Fruit fly (Drosophila melanogaster) ovary, adult (tissue): ENCODE results near the gene CG42824.

ENCODE experiments used
- CG17801 ChIP-seq: fragments of 200-800 bp; optimal IDR thresholded peaks from 2 replicates; lab custom pipeline; 2019; ENCODE audit warnings: missing biosample characterization, mild to moderate bottlenecking, missing genetic modification characterization, moderate library complexity; ENCODE audit not compliant: partially characterized antibody

Gene CG42824

DNA sequence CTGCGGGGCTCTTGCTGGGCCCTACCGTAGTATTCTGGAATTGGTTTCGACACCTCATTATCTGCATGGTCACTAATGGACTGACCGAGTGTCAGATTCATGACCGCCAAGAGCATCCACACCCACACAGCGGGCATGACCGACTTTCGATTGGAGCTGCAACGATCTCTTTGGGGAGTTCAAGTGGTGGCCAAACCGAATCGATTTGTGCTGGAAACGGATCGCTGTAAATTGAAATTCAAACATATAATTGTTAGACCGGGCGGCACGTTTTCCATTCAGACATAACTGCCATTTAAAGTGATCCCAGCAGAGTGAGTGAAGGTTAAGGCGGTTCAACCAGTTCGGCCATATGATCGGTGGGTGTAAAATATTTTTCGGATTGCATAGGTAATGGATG lies at the start of gene CG42824, which contains the start of gene CG42798:
Gene CG42824 (minus strand): TSS at position 101 of the 400 bp plus-strand sequence.
Gene CG42798 (plus strand): TSS at position 268 of the 400 bp plus-strand sequence.
- no peak for TF ChIP-seq CG17801

dm6 chr3R:17449402-17449801 lies 43.1 kb upstream of the CG42824 start:
- TF ChIP-seq CG17801: no peak

DNA sequence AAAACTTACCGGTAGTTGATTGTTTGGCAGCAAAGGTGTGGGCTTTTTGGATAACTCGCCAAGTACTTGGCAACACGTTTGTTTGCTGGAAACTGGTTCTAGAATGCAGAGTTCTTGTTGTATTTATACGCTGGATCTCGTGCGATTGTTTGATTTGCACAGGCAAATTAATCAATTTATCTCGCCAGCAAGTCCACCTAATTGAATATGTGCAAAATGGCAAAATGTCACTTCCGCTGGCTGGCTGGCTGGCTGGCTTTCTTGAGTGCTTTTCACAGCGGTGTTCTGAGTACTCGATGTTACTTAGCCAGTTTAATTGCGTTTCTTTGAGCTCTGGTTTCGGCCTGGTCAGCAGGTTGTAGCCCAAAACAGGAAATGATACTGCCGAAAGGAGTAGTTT lies 42.4 kb upstream of the CG42824 start, which contains the start of gene Eh:
Gene Eh (minus strand): TSS at position 101 of the 400 bp plus-strand sequence.
- no peak for TF ChIP-seq CG17801

DNA sequence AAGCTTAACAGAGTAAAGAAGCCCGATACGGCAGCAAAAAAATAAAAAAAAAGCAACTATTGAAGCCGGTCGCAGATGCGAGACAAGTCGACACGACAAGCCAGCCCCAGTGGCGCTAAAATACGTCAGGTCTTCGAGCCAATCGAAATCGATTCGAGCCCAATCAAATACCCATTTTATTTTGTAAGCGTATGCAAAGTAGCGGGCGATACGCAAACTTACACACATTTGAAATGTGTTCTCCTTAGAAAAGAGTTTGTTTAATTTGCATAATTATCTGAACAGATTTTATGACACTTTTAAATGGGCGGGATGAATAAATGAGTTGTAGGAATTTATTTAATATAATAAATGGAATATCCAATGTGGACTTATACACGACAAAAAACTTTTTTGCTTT lies 41.3 kb upstream of the CG42824 start:
- no peak for TF ChIP-seq CG17801

DNA sequence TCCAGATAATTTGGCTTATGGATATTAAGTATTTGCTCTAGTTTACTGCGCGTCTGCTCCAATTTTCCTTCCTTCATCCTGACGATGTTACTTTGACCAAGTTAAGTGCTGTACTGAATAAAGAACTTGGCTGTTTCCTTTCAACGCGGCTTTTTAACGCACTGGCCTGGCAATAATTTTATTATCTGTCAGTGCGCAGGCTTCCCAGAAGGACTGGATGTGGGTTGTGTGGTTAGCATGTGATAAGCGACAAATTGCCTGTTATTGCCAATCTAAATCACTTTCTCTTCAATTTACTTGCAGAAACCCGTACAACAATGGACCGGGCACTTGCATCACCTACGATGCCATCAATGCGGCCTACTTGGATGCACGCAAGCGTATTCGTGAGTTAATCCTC lies 34.3 kb upstream of the CG42824 start, which contains the start of gene CG14331:
Gene CG14331 (minus strand): TSS at position 101 of the 400 bp plus-strand sequence.
- no peak for TF ChIP-seq CG17801

DNA sequence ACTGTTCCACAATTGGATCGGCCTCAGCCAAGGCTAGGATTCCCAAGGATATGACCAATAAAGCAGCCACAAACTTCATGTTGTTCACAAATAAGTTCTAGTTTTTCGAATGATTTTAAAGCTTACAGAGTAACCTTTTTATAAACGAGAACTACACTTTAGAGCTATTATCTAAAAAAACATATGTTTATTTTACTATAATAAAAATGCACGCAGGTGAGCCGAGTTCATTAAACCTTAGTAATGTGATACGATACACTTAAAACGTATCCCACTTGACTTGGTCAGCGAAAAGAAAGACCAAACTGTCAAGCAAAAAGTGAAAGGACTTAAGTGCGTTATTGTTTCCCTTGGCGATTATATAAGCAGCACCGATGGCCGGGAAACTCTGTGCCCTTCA lies 28.0 kb upstream of the CG42824 start, which contains the start of gene CG44090:
Gene CG44090 (minus strand): TSS at position 101 of the 400 bp plus-strand sequence.
- TF ChIP-seq CG17801: no peak

- TF ChIP-seq CG17801: no peak
These were observed 26.8 kb upstream of the CG42824 start for dm6 chr3R:17433117-17433516.

DNA sequence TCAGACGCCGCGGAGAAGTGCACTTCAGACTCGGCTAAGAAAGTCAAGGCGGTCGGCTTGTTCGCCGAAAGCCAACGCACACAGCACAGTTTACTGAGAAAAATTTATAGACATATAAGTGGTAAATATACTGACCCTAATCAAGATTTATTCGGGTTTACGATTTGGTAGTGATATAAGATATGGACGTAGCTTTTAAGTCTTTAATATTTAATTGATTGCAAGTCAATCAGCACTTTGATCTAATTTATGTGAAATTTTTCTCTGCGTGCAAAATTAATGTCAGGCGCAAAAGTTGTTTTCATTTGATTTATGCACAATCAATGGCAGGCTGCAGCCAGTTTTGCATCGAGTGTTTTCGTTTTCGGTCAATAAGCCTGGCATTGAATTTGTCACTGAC lies 24.2 kb upstream of the CG42824 start:
- TF ChIP-seq CG17801: no peak

DNA sequence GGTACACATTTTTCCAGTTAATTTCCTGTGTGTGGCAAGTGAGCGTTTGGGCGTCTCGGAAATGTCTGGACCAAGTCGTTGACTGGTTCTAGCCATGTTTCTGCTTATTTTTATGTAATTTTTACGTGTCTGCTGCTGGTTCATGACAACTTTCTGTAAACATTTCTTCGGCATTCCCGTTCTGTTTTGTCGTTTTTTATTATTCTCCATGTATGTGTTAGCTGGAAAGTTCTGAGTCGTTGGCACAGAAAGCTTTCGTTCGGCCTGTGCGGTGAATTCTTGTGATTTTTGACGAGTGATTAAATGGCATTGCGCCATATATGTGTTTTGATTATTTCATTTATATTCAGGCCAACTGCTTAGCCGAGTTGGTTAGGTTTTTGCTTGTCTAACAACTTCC lies 20.0 kb upstream of the CG42824 start:
- no peak for TF ChIP-seq CG17801

dm6 chr3R:17425417-17425915 lies 19.2 kb upstream of the CG42824 start, which contains the start of gene cysu:
Gene cysu (plus strand): TSS chr3R:17425768.
- no peak for TF ChIP-seq CG17801

DNA sequence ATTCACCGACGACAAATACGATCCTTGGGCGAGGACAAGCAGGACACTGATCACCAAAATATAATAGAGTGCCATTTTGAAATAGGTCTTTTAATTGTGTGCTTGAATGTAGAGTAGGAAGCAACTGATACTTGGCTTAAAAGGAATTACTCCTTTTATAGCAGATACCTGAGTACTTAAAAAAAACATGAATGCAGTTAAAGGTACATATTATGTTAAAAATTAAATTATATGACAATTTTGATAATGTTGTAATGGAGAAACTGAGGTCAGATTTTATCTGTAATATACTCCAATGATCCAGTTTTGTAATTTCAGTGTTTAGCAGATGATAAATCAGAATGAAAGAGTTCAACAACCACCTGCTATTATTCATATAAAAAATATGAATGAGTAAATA lies 15.8 kb upstream of the CG42824 start, which contains the start of gene CG14332:
Gene CG14332 (minus strand): TSS at position 101 of the 400 bp plus-strand sequence.
- no peak for TF ChIP-seq CG17801

DNA sequence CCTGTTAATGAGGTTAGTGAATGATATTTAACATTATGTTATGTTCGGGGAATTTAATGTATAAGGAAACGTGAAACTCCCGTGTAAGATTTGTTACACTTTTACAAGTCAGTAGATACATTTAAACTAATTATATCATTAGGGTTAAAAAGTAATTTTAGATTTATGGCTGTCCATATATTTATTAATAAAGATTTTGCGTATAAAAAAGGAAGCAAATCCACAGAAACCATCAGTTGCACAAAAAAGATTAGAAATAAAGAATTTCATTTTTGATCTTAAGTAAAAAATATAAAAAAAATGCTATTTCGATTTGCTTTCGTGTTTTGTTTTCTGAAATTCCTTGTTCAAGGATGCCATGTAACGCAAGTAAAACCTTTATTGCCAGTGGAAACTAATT lies 14.0 kb upstream of the CG42824 start, which contains the start of gene CG42835:
Gene CG42835 (plus strand): TSS at position 301 of the 400 bp plus-strand sequence.
- TF ChIP-seq CG17801: no peak

DNA sequence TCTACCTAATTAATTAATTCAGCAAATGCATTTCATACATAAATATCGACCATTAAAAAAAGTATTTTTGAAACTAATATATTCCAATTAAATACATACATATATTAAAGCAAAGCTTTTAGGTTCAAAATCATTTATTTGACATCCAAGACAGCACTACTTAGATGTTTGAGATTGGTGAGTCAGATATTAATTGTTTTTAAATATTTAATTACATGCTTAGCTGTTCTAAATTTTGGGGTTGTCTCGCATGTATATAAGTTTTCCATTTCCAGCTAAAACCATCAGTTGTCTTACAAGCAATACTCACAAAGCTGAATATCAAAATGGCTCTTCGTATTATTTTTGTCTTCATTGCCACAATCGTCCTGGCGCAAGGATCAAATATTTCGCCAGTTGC lies 12.1 kb upstream of the CG42824 start, which contains the start of gene CG42834:
Gene CG42834 (plus strand): TSS at position 301 of the 400 bp plus-strand sequence.
- no peak for TF ChIP-seq CG17801

dm6 chr3R:17417167-17417566 lies 10.9 kb upstream of the CG42824 start, which contains the start of gene CG33333:
Gene CG33333 (plus strand): TSS chr3R:17417467.
- TF ChIP-seq CG17801: no peak

- no peak for TF ChIP-seq CG17801
These were observed 9.1 kb upstream of the CG42824 start, which contains the start of gene CG5866 for dm6 chr3R:17415439-17415838. Gene CG5866 (plus strand): TSS chr3R:17415739.

DNA sequence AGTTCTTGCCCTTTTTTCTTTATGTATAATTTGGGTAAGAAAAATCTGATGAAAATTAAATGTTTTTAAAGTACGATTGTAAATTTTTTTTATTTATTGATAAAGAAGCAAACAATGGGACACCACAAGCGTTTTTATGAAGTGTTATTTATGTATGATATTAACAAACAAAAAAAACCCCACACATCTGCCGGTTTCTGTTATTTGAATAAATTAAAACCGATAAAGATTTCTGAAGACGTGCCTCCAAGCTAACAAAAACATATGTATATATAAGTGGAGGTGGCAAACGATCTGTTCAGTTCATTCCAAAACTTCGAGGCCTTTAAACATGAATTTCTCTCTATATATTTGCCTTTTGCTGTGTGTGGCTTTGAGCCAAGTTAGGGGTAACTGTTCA lies 7.3 kb upstream of the CG42824 start, which contains the start of gene CG42822:
Gene CG42822 (plus strand): TSS at position 301 of the 400 bp plus-strand sequence.
- TF ChIP-seq CG17801: no peak

dm6 chr3R:17412458-17413127 lies 6.3 kb upstream of the CG42824 start, which contains the start of gene CG42821:
Gene CG42821 (plus strand): TSS chr3R:17413077.
- no peak for TF ChIP-seq CG17801
